Worm (Caenorhabditis elegans) whole organism, L4 larva: Measurements from ENCODE around the gene Y44A6C.1.

Source experiments
- F26F4.8 ChIP-seq: fragments of 200-800 bp; sonication (Bioruptor generic); conservative IDR thresholded peaks from 2 replicates; pipeline ENCODE4 v1.3.6; 2022; ENCODE audit warnings: missing genetic modification characterization, missing compliant biosample characterization
- F37D6.2 ChIP-seq: sonication (generic microtip); optimal IDR thresholded peaks from 2 replicates; lab custom pipeline; 2016; ENCODE audit warnings: mild to moderate bottlenecking, missing genetic modification characterization, missing compliant biosample characterization
- F44E2.7 ChIP-seq: fragments of 200-800 bp; sonication (Bioruptor generic); IDR thresholded peaks from 2 replicates; pipeline ENCODE4 v2.1.2; 2022; ENCODE audit warnings: missing genetic modification characterization, missing compliant biosample characterization
- F49E8.2 ChIP-seq: sonication (generic microtip); optimal IDR thresholded peaks from 2 replicates; lab custom pipeline; 2016; ENCODE audit warnings: missing compliant biosample characterization, mild to moderate bottlenecking, missing genetic modification characterization, borderline replicate concordance
- T20F7.1 ChIP-seq: fragments of 200-800 bp; sonication (Bioruptor generic); optimal IDR thresholded peaks from 2 replicates; lab custom pipeline; 2018; ENCODE audit warnings: mild to moderate bottlenecking, missing genetic modification characterization, missing compliant biosample characterization
- Y48G9A.11 ChIP-seq: fragments of 200-800 bp; sonication (Bioruptor generic); IDR thresholded peaks from 2 replicates; pipeline ENCODE4 v1.3.6; 2022; ENCODE audit warnings: missing genetic modification reagents, missing genetic modification characterization, missing compliant biosample characterization
- aha-1 ChIP-seq: fragments of 150-350 bp; peaks from one replicate; lab custom pipeline; 2014; ENCODE audit warnings: missing biosample characterization, missing genetic modification characterization
- ceh-20 ChIP-seq: fragments of 200-800 bp; sonication (Bioruptor generic); IDR thresholded peaks from 2 replicates; pipeline ENCODE4 v1.3.6; 2022; ENCODE audit warnings: missing genetic modification reagents, missing genetic modification characterization, missing compliant biosample characterization
- ceh-44 ChIP-seq: fragments of 200-800 bp; sonication (Bioruptor generic); IDR thresholded peaks from 2 replicates; pipeline ENCODE4 v1.3.6; 2022; ENCODE audit warnings: missing genetic modification reagents, missing genetic modification characterization, missing compliant biosample characterization
- ces-1 ChIP-seq: fragments of 150-350 bp; sonication (generic microtip); optimal IDR thresholded peaks from 4 replicates; lab custom pipeline; 2014; ENCODE audit warnings: missing biosample characterization, missing genetic modification reagents, missing genetic modification characterization
- cey-2 ChIP-seq: sonication (generic microtip); optimal IDR thresholded peaks from 3 replicates; lab custom pipeline; 2017; ENCODE audit warnings: missing genetic modification characterization, mild to moderate bottlenecking, missing compliant biosample characterization, antibody characterized with exemption, borderline replicate concordance; ENCODE audit not compliant: insufficient read depth
- ctbp-1 ChIP-seq: fragments of 200-800 bp; sonication (Bioruptor generic); IDR thresholded peaks from 2 replicates; pipeline ENCODE4 v1.3.6; 2022; ENCODE audit warnings: missing genetic modification reagents, missing genetic modification characterization, missing compliant biosample characterization
- daf-12 ChIP-seq: fragments of 150-350 bp; optimal IDR thresholded peaks from 2 replicates; lab custom pipeline; 2014; ENCODE audit warnings: missing biosample characterization, missing genetic modification reagents, missing genetic modification characterization
- daf-19 ChIP-seq: fragments of 200-800 bp; sonication (Bioruptor generic); conservative IDR thresholded peaks from 2 replicates; pipeline ENCODE4 v1.3.6; 2022; ENCODE audit warnings: missing genetic modification characterization, missing compliant biosample characterization
- dmd-6 ChIP-seq: fragments of 200-800 bp; sonication (Bioruptor generic); IDR thresholded peaks from 2 replicates; pipeline ENCODE4 v1.3.6; 2022; ENCODE audit warnings: missing genetic modification reagents, missing genetic modification characterization, missing compliant biosample characterization
- dmd-9 ChIP-seq: fragments of 200-800 bp; sonication (Bioruptor generic); IDR thresholded peaks from 2 replicates; pipeline ENCODE4 v1.3.6; 2022; ENCODE audit warnings: missing genetic modification reagents, missing genetic modification characterization, missing compliant biosample characterization
- dpl-1 ChIP-seq: fragments of 150-350 bp; optimal IDR thresholded peaks from 2 replicates; lab custom pipeline; 2014; ENCODE audit warnings: missing biosample characterization, missing genetic modification reagents, missing genetic modification characterization
- fos-1 ChIP-seq: fragments of 150-350 bp; optimal IDR thresholded peaks from 2 replicates; lab custom pipeline; 2014; ENCODE audit warnings: missing biosample characterization, missing genetic modification characterization
- hif-1 ChIP-seq, 2 experiments: sonication (generic microtip); optimal IDR thresholded peaks; 2 replicates each; lab custom pipeline; 2016 to 2017; ENCODE audit warnings: missing compliant biosample characterization in 2 of 2, missing genetic modification characterization in 2 of 2, missing genetic modification reagents in 2 of 2, missing genotype in 2 of 2, mild to moderate bottlenecking in 1 of 2
- hmg-1.1 ChIP-seq: fragments of 200-800 bp; sonication (Bioruptor generic); IDR thresholded peaks from 2 replicates; pipeline ENCODE4 v1.3.6; 2022; ENCODE audit warnings: missing genetic modification reagents, missing genetic modification characterization, missing compliant biosample characterization
- jun-1 ChIP-seq: fragments of 150-350 bp; optimal IDR thresholded peaks from 2 replicates; lab custom pipeline; 2014; ENCODE audit warnings: missing biosample characterization, missing genetic modification reagents, missing genetic modification characterization
- lir-3 ChIP-seq: sonication (generic microtip); optimal IDR thresholded peaks from 2 replicates; lab custom pipeline; 2016; ENCODE audit warnings: mild to moderate bottlenecking, missing genetic modification characterization, missing compliant biosample characterization
- lsy-2 ChIP-seq, 2 experiments: fragments of 150-350 bp in 1 of 2; sonication (generic microtip) in 1 of 2; optimal IDR thresholded peaks; 2 replicates each; lab custom pipeline; 2014 to 2017; ENCODE audit warnings: missing biosample characterization in 2 of 2, missing genetic modification characterization in 2 of 2
- mdl-1 ChIP-seq, 2 experiments: fragments of 150-350 bp in 1 of 2; sonication (generic microtip) in 1 of 2; optimal IDR thresholded peaks; 2 replicates each; lab custom pipeline; 2014 to 2017; ENCODE audit warnings: missing biosample characterization in 2 of 2, missing genetic modification characterization in 2 of 2
- mep-1 ChIP-seq: fragments of 150-350 bp; sonication (generic microtip); optimal IDR thresholded peaks from 3 replicates; lab custom pipeline; 2014; ENCODE audit warnings: missing biosample characterization, missing genetic modification characterization
- mes-2 ChIP-seq: sonication (generic microtip); optimal IDR thresholded peaks from 2 replicates; lab custom pipeline; 2016; ENCODE audit warnings: missing genotype, mild to moderate bottlenecking, missing genetic modification characterization, missing compliant biosample characterization; ENCODE audit not compliant: poor library complexity, severe bottlenecking
- mxl-3 ChIP-seq: fragments of 200-800 bp; sonication (Bioruptor generic); optimal IDR thresholded peaks from 2 replicates; lab custom pipeline; 2018; ENCODE audit warnings: mild to moderate bottlenecking, missing genetic modification characterization, missing compliant biosample characterization
- nhr-111 ChIP-seq: fragments of 200-800 bp; sonication (Bioruptor generic); optimal IDR thresholded peaks from 2 replicates; lab custom pipeline; 2018; ENCODE audit warnings: mild to moderate bottlenecking, missing genetic modification characterization, missing compliant biosample characterization
- nhr-25 ChIP-seq: sonication (generic microtip); optimal IDR thresholded peaks from 2 replicates; lab custom pipeline; 2017; ENCODE audit warnings: missing genetic modification characterization, mild to moderate bottlenecking, missing compliant biosample characterization, antibody characterized with exemption, moderate library complexity, borderline replicate concordance; ENCODE audit not compliant: insufficient read depth
- nhr-48 ChIP-seq: sonication (generic microtip); optimal IDR thresholded peaks from 2 replicates; lab custom pipeline; 2016; ENCODE audit warnings: mild to moderate bottlenecking, missing genetic modification characterization, missing compliant biosample characterization
- nhr-6 ChIP-seq: fragments of 150-350 bp; optimal IDR thresholded peaks from 2 replicates; lab custom pipeline; 2014; ENCODE audit warnings: missing biosample characterization, missing genetic modification characterization
- rbr-2 ChIP-seq: sonication (generic microtip); optimal IDR thresholded peaks from 2 replicates; lab custom pipeline; 2016; ENCODE audit warnings: missing genotype, missing genetic modification characterization, missing compliant biosample characterization
- saeg-2 ChIP-seq: fragments of 200-800 bp; sonication (Bioruptor generic); IDR thresholded peaks from 2 replicates; pipeline ENCODE4 v1.3.6; 2022; ENCODE audit warnings: missing genetic modification reagents, missing genetic modification characterization, missing compliant biosample characterization
- set-16 ChIP-seq: fragments of 200-800 bp; sonication (Bioruptor generic); IDR thresholded peaks from 2 replicates; pipeline ENCODE4 v1.3.6; 2022; ENCODE audit warnings: missing genetic modification reagents, missing genetic modification characterization, missing compliant biosample characterization
- skn-1 ChIP-seq: fragments of 150-350 bp; optimal IDR thresholded peaks from 2 replicates; lab custom pipeline; 2014; ENCODE audit warnings: missing biosample characterization, missing genetic modification characterization
- snpc-1.2 ChIP-seq: fragments of 200-800 bp; sonication (Bioruptor generic); IDR thresholded peaks from 2 replicates; pipeline ENCODE4 v1.3.6; 2022; ENCODE audit warnings: missing genetic modification reagents, missing genetic modification characterization, missing compliant biosample characterization
- snpc-4 ChIP-seq: fragments of 150-350 bp; optimal IDR thresholded peaks from 2 replicates; lab custom pipeline; 2014; ENCODE audit warnings: missing biosample characterization, missing genetic modification characterization
- spr-1 ChIP-seq: sonication (generic microtip); optimal IDR thresholded peaks from 2 replicates; lab custom pipeline; 2016; ENCODE audit warnings: mild to moderate bottlenecking, missing genetic modification characterization, missing compliant biosample characterization
- tag-97 ChIP-seq: fragments of 200-800 bp; sonication (Bioruptor generic); IDR thresholded peaks from 2 replicates; pipeline ENCODE4 v1.3.6; 2022; ENCODE audit warnings: missing genetic modification characterization, missing compliant biosample characterization
- tra-1 ChIP-seq: fragments of 200-800 bp; sonication (Bioruptor generic); IDR thresholded peaks from 2 replicates; pipeline ENCODE4 v1.3.6; 2022; ENCODE audit warnings: missing genetic modification reagents, missing genetic modification characterization, missing compliant biosample characterization
- unc-39 ChIP-seq: sonication (generic microtip); optimal IDR thresholded peaks from 2 replicates; lab custom pipeline; 2017; ENCODE audit warnings: missing biosample characterization, missing genetic modification characterization
- unc-62 ChIP-seq, 3 experiments: fragments of 150-350 bp in 1 of 3; sonication (generic microtip); optimal IDR thresholded peaks in 2 of 3; peaks in 1 of 3; 1 replicate in 1 of 3; 2 replicates in 2 of 3; lab custom pipeline; 2014 to 2017; ENCODE audit warnings: missing biosample characterization in 3 of 3, missing genetic modification characterization in 3 of 3, missing genetic modification reagents in 3 of 3, missing genotype in 1 of 3
- ztf-11 ChIP-seq: fragments of 150-350 bp; optimal IDR thresholded peaks from 2 replicates; lab custom pipeline; 2014; ENCODE audit warnings: missing biosample characterization, missing genetic modification characterization

Y44A6C.1 gene

ce11 chrV:20693968-20694367, 19.8 kb upstream of the Y44A6C.1 start (continued):
- no peak for TF ChIP-seq ces-1
- peak; percentile 70 for TF ChIP-seq ctbp-1 (GFP tag; lab: Robert Waterston, UW)
- peak; percentile 58 for TF ChIP-seq nhr-6 (tag; lab: Kevin White, UChicago)
- peak; percentile 47 for TF ChIP-seq lir-3 (tag; lab: Kevin White, UChicago)
- TF ChIP-seq lsy-2 (tag; optimal IDR thresholded peaks at IDR 0.05; lab: Kevin White, UChicago) = peak in 1 of 2 experiments; percentile 57
- TF ChIP-seq unc-39 (tag; lab: Kevin White, UChicago) = no peak
- TF ChIP-seq hif-1 (tag; optimal IDR thresholded peaks at IDR 0.05; lab: Kevin White, UChicago) = peak in 1 of 2 experiments; percentile 8
- TF ChIP-seq mes-2 = peak; percentile 82
- peak; percentile 83 for TF ChIP-seq tra-1 (GFP tag; lab: Robert Waterston, UW)

ce11 chrV:20698266-20698665, 15.5 kb upstream of the Y44A6C.1 start, which contains the start of gene F53F8.7:
Gene F53F8.7 (minus strand): TSS chrV:20698366.
- peak; percentile 42 for TF ChIP-seq aha-1 (tag; lab: Kevin White, UChicago)
- no peak for TF ChIP-seq mxl-3

DNA sequence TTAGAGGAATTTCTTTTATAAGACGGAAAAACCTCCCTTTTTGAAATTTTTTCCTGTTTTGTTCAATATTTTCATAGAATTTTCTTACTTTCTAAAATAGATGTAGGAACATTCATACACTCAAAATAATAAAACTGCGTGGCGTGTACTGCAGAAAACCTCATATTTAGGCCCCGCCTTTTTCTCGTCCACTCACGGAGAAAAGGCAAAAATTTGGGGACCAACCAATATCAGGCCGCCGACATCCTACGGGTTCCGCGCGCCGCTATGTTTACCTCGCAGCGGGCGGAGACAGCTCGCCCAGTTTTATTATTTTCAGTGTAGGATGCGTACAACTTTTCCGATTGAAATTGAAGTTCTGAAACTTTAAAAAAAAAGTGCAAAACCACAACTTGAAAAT, 14.9 kb upstream of the Y44A6C.1 start:
- TF ChIP-seq F49E8.2 (tag; lab: Kevin White, UChicago) (peak; percentile 18), Y48G9A.11 (GFP tag; lab: Robert Waterston, UW) (peak; percentile 9; the same call in 1 of the 2 replicates), snpc-4 (tag; lab: Kevin White, UChicago) (peak; percentile 23)

DNA sequence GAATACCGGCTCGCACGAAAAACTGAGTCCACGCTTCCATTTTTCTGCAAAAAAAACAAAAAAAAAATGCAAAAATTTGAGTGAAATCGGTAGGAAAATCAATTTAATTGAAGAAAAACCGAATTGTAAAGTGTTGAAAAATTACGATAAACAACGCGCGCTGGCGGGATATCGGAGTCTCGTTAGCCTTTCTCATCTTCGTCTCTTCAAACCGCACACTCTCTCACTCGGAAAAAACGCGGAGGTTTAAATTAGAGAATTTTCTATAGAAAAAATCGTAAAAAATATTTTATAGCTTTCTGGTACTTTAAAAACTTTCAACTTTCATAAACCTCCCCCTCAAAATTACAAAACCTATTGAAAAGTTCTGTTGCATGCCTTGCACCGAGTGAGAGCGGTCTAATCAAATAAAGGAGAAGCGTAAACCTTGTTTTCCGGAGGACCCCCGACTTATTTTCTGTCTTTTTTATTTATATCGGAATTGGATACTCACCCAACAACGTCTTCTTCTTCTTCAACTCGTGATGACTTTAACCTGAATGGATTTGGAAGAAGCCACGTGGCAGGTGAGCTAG, 9.6 kb upstream of the Y44A6C.1 start, which contains the start of the genes F53F8.5 and F53F8.6:
Gene F53F8.5 (minus strand): TSS at position 52 of the 575 bp plus-strand sequence.
Gene F53F8.6 (plus strand): TSS at position 230 of the 575 bp plus-strand sequence.
- TF ChIP-seq nhr-48 (tag; lab: Kevin White, UChicago) (no peak), ceh-20 (GFP tag; lab: Robert Waterston, UW) (no peak), rbr-2 (tag; lab: Kevin White, UChicago) (no peak), tag-97 (GFP tag; lab: Robert Waterston, UW) (no peak), mdl-1 (tag; optimal IDR thresholded peaks at IDR 0.05; lab: Kevin White, UChicago) (no peak), nhr-25 (tag; lab: Kevin White, UChicago) (no peak), F49E8.2 (tag; lab: Kevin White, UChicago) (no peak), unc-62 (GFP tag; optimal IDR thresholded peaks at IDR 0.05 in 1 of 2; lab: Kevin White, UChicago) (no peak), unc-62 (tag; optimal IDR thresholded peaks at IDR 0.05; lab: Kevin White, UChicago) (no peak), nhr-111 (GFP tag; lab: Kevin White, UChicago) (no peak), ztf-11 (no peak), skn-1 (tag; lab: Kevin White, UChicago) (no peak), jun-1 (tag; lab: Kevin White, UChicago) (no peak), set-16 (GFP tag; lab: Robert Waterston, UW) (no peak), dmd-6 (no peak), F37D6.2 (no peak), dmd-9 (GFP tag; lab: Robert Waterston, UW) (no peak), lir-3 (tag; lab: Kevin White, UChicago) (no peak), ceh-44 (no peak), daf-19 (GFP tag; lab: Robert Waterston, UW) (no peak), unc-39 (tag; lab: Kevin White, UChicago) (no peak), snpc-4 (tag; lab: Kevin White, UChicago) (no peak), fos-1 (tag; lab: Kevin White, UChicago) (no peak), lsy-2 (tag; optimal IDR thresholded peaks at IDR 0.05; lab: Kevin White, UChicago) (peak in 1 of 2 experiments; percentile 66), saeg-2 (GFP tag; lab: Robert Waterston, UW) (no peak), spr-1 (no peak), T20F7.1 (GFP tag; lab: Kevin White, UChicago) (peak; percentile 96), cey-2 (tag; lab: Kevin White, UChicago) (no peak), mep-1 (tag; lab: Kevin White, UChicago) (peak; percentile 27), snpc-1.2 (GFP tag; lab: Robert Waterston, UW) (no peak), daf-12 (tag; lab: Kevin White, UChicago) (no peak), hmg-1.1 (GFP tag; lab: Robert Waterston, UW) (peak; percentile 31; the same call in 1 of the 2 replicates), dpl-1 (GFP tag; lab: Kevin White, UChicago) (peak; percentile 85), F26F4.8 (no peak), F44E2.7 (no peak)
